Fruit fly (Drosophila melanogaster) whole organism, embryonic: ENCODE measurements around the gene CG13390.

ENCODE experiments used
- CG10274 ChIP-seq: fragments of 200-800 bp; sonication (Bioruptor generic); optimal IDR thresholded peaks from 3 replicates; lab custom pipeline; 2017; ENCODE audit warnings: missing biosample characterization, mild to moderate bottlenecking, missing genetic modification characterization
- CG10654 ChIP-seq: fragments of 200-800 bp; sonication (Bioruptor generic); optimal IDR thresholded peaks from 2 replicates; lab custom pipeline; 2016; ENCODE audit warnings: missing biosample characterization, missing genetic modification characterization
- CG11247 ChIP-seq: fragments of 200-800 bp; sonication (Bioruptor generic); IDR thresholded peaks from 2 replicates; pipeline ENCODE4 v1.3.6; 2022; ENCODE audit warnings: missing biosample characterization, missing genetic modification characterization
- CG12236 ChIP-seq: fragments of 200-800 bp; sonication (Bioruptor generic); optimal IDR thresholded peaks from 2 replicates; lab custom pipeline; 2016; ENCODE audit warnings: missing biosample characterization, missing genetic modification characterization
- CG12769 ChIP-seq: fragments of 200-800 bp; sonication (Bioruptor generic); optimal IDR thresholded peaks from 2 replicates; lab custom pipeline; 2019; ENCODE audit warnings: missing biosample characterization, mild to moderate bottlenecking, missing genetic modification characterization, moderate library complexity
- CG13775 ChIP-seq: fragments of 200-800 bp; sonication (Bioruptor generic); optimal IDR thresholded peaks from 3 replicates; lab custom pipeline; 2017; ENCODE audit warnings: missing biosample characterization, mild to moderate bottlenecking, missing genetic modification characterization
- CG13894 ChIP-seq: fragments of 200-800 bp; sonication (Bioruptor generic); optimal IDR thresholded peaks from 3 replicates; lab custom pipeline; 2018; ENCODE audit warnings: missing biosample characterization, mild to moderate bottlenecking, missing genetic modification characterization, moderate library complexity
- CG14441 ChIP-seq: fragments of 200-800 bp; sonication (Bioruptor generic); IDR thresholded peaks from 2 replicates; pipeline ENCODE4 v1.3.6; 2022; ENCODE audit warnings: missing biosample characterization, missing genetic modification characterization
- CG17802 ChIP-seq: fragments of 200-800 bp; sonication (Bioruptor generic); optimal IDR thresholded peaks from 2 replicates; lab custom pipeline; 2018; ENCODE audit warnings: missing biosample characterization, mild to moderate bottlenecking, missing genetic modification characterization, moderate library complexity
- CG2116 ChIP-seq: fragments of 200-800 bp; sonication (Bioruptor generic); optimal IDR thresholded peaks from 3 replicates; lab custom pipeline; 2018; ENCODE audit warnings: missing biosample characterization, mild to moderate bottlenecking, missing genetic modification characterization
- CG33213 ChIP-seq: fragments of 200-800 bp; sonication (Bioruptor generic); optimal IDR thresholded peaks from 3 replicates; lab custom pipeline; 2016; ENCODE audit warnings: missing biosample characterization, missing genetic modification characterization
- CG4820 ChIP-seq: fragments of 200-800 bp; sonication (Bioruptor generic); optimal IDR thresholded peaks from 3 replicates; lab custom pipeline; 2016; ENCODE audit warnings: missing biosample characterization, missing genetic modification characterization
- CG6683 ChIP-seq: fragments of 200-800 bp; sonication (Bioruptor generic); optimal IDR thresholded peaks from 2 replicates; lab custom pipeline; 2017; ENCODE audit warnings: missing biosample characterization, mild to moderate bottlenecking, missing genetic modification characterization, missing genetic modification reagents
- CG7963 ChIP-seq: fragments of 200-800 bp; sonication (Bioruptor generic); IDR thresholded peaks from 3 replicates; pipeline ENCODE4 v1.3.6; 2022; ENCODE audit warnings: missing biosample characterization, missing genetic modification characterization; ENCODE audit not compliant: partially characterized antibody
- CG8290 ChIP-seq, 3 experiments: fragments of 200-800 bp; sonication (Bioruptor generic); optimal IDR thresholded peaks; 2 replicates each; lab custom pipeline; 2016 to 2019; ENCODE audit warnings: missing biosample characterization in 3 of 3, missing genetic modification characterization in 3 of 3, mild to moderate bottlenecking in 2 of 3, moderate library complexity in 1 of 3
- CG8388 ChIP-seq: fragments of 200-800 bp; sonication (Bioruptor generic); optimal IDR thresholded peaks from 2 replicates; lab custom pipeline; 2019; ENCODE audit warnings: missing biosample characterization, mild to moderate bottlenecking, missing genetic modification characterization, moderate library complexity
- Dek ChIP-seq: fragments of 200-800 bp; sonication (Bioruptor generic); optimal IDR thresholded peaks from 3 replicates; lab custom pipeline; 2019; ENCODE audit warnings: missing biosample characterization, mild to moderate bottlenecking, missing genetic modification characterization, moderate library complexity
- Dfd ChIP-seq, 2 experiments: fragments of >200 bp; optimal IDR thresholded peaks; 2 replicates each; lab custom pipeline; 2017; ENCODE audit warnings: missing biosample characterization in 2 of 2, missing genetic modification characterization in 2 of 2
- Dp ChIP-seq: fragments of 200-800 bp; sonication (Bioruptor generic); optimal IDR thresholded peaks from 2 replicates; lab custom pipeline; 2018; ENCODE audit warnings: missing biosample characterization, mild to moderate bottlenecking, missing genetic modification characterization, moderate library complexity
- Fer2 ChIP-seq: fragments of 200-800 bp; sonication (Bioruptor generic); optimal IDR thresholded peaks from 2 replicates; lab custom pipeline; 2018; ENCODE audit warnings: missing biosample characterization, mild to moderate bottlenecking, missing genetic modification characterization, moderate library complexity
- Hsf ChIP-seq: fragments of 200-800 bp; sonication (Bioruptor generic); optimal IDR thresholded peaks from 3 replicates; lab custom pipeline; 2016; ENCODE audit warnings: missing biosample characterization, missing genetic modification characterization
- Lim3 ChIP-seq: fragments of 200-800 bp; sonication (Bioruptor generic); IDR thresholded peaks from 2 replicates; pipeline ENCODE4 v1.3.6; 2022; ENCODE audit warnings: missing biosample characterization, missing genetic modification characterization
- Mrtf ChIP-seq: fragments of 200-800 bp; sonication (Bioruptor generic); IDR thresholded peaks from 3 replicates; pipeline ENCODE4 v1.3.6; 2022; ENCODE audit warnings: missing biosample characterization, missing genetic modification characterization
- Nf-YB ChIP-seq: fragments of 200-800 bp; sonication (Bioruptor generic); optimal IDR thresholded peaks from 3 replicates; lab custom pipeline; 2019; ENCODE audit warnings: missing biosample characterization, mild to moderate bottlenecking, missing genetic modification characterization, moderate library complexity
- Nf-YC ChIP-seq: fragments of 200-800 bp; optimal IDR thresholded peaks from 3 replicates; lab custom pipeline; 2019; ENCODE audit warnings: missing biosample characterization, mild to moderate bottlenecking, missing genetic modification characterization, moderate library complexity
- Opbp ChIP-seq: fragments of 200-800 bp; sonication (Bioruptor generic); IDR thresholded peaks from 3 replicates; pipeline ENCODE4 v1.3.6; 2022; ENCODE audit warnings: missing biosample characterization, missing genetic modification characterization; ENCODE audit not compliant: partially characterized antibody
- Ravus ChIP-seq: fragments of 200-800 bp; sonication (Bioruptor generic); IDR thresholded peaks from 2 replicates; pipeline ENCODE4 v1.3.6; 2022; ENCODE audit warnings: missing biosample characterization, missing genetic modification characterization
- Six4 ChIP-seq: fragments of 200-800 bp; sonication (Bioruptor generic); optimal IDR thresholded peaks from 2 replicates; lab custom pipeline; 2016; ENCODE audit warnings: missing biosample characterization, missing genetic modification characterization
- bigmax ChIP-seq: fragments of 200-800 bp; sonication (Bioruptor generic); optimal IDR thresholded peaks from 2 replicates; lab custom pipeline; 2018; ENCODE audit warnings: missing biosample characterization, mild to moderate bottlenecking, missing genetic modification characterization
- crol ChIP-seq: fragments of 200-800 bp; sonication (Bioruptor generic); IDR thresholded peaks from 2 replicates; pipeline ENCODE4 v1.3.6; 2022; ENCODE audit warnings: missing biosample characterization, missing genetic modification characterization
- dimm ChIP-seq: fragments of 200-800 bp; sonication (Bioruptor generic); IDR thresholded peaks from 2 replicates; pipeline ENCODE4 v1.3.6; 2022; ENCODE audit warnings: missing biosample characterization, missing genetic modification characterization
- disco-r ChIP-seq: fragments of 200-800 bp; sonication (Bioruptor generic); optimal IDR thresholded peaks from 2 replicates; lab custom pipeline; 2016; ENCODE audit warnings: missing biosample characterization, missing genetic modification characterization
- ewg ChIP-seq: fragments of 200-800 bp; sonication (Bioruptor generic); optimal IDR thresholded peaks from 3 replicates; lab custom pipeline; 2017; ENCODE audit warnings: mild to moderate bottlenecking, missing biosample characterization, missing genetic modification reagents, missing genetic modification characterization
- eyg ChIP-seq: fragments of 200-800 bp; sonication (Bioruptor generic); optimal IDR thresholded peaks from 3 replicates; lab custom pipeline; 2016; ENCODE audit warnings: missing biosample characterization, missing genetic modification characterization
- fd102C ChIP-seq: fragments of 200-800 bp; sonication (Bioruptor generic); optimal IDR thresholded peaks from 2 replicates; lab custom pipeline; 2018; ENCODE audit warnings: missing biosample characterization, mild to moderate bottlenecking, missing genetic modification characterization, moderate library complexity
- fru ChIP-seq: fragments of >200 bp; optimal IDR thresholded peaks from 2 replicates; lab custom pipeline; 2017
- hth ChIP-seq: fragments of >200 bp; optimal IDR thresholded peaks from 2 replicates; lab custom pipeline; 2017; ENCODE audit warnings: inconsistent platforms
- jing ChIP-seq: fragments of 200-800 bp; sonication (Bioruptor generic); optimal IDR thresholded peaks from 2 replicates; lab custom pipeline; 2018; ENCODE audit warnings: missing biosample characterization, mild to moderate bottlenecking, missing genetic modification characterization
- mirr ChIP-seq: fragments of 200-800 bp; sonication (Bioruptor generic); optimal IDR thresholded peaks from 3 replicates; lab custom pipeline; 2018; ENCODE audit warnings: missing biosample characterization, mild to moderate bottlenecking, missing genetic modification characterization
- nerfin-2 ChIP-seq: fragments of 200-800 bp; sonication (Bioruptor generic); IDR thresholded peaks from 2 replicates; pipeline ENCODE4 v1.3.6; 2022; ENCODE audit warnings: missing biosample characterization, missing genetic modification characterization; ENCODE audit not compliant: partially characterized antibody
- peb ChIP-seq: fragments of 200-800 bp; sonication (Bioruptor generic); IDR thresholded peaks from 2 replicates; pipeline ENCODE4 v1.3.6; 2022; ENCODE audit warnings: missing biosample characterization, missing genetic modification characterization
- pum ChIP-seq: fragments of 200-800 bp; sonication (Bioruptor generic); optimal IDR thresholded peaks from 2 replicates; lab custom pipeline; 2016; ENCODE audit warnings: missing biosample characterization, missing genetic modification characterization
- ro ChIP-seq: fragments of 200-800 bp; sonication (Bioruptor generic); IDR thresholded peaks from 2 replicates; pipeline ENCODE4 v1.3.6; 2022; ENCODE audit warnings: missing biosample characterization, missing genetic modification characterization
- sima ChIP-seq: fragments of 200-800 bp; sonication (Bioruptor generic); optimal IDR thresholded peaks from 2 replicates; lab custom pipeline; 2016; ENCODE audit warnings: missing biosample characterization, missing genetic modification characterization
- slou ChIP-seq: fragments of 200-800 bp; sonication (Bioruptor generic); optimal IDR thresholded peaks from 3 replicates; lab custom pipeline; 2016; ENCODE audit warnings: missing biosample characterization, missing genetic modification characterization
- so ChIP-seq: fragments of 200-800 bp; sonication (Bioruptor generic); IDR thresholded peaks from 3 replicates; pipeline ENCODE4 v1.3.6; 2022; ENCODE audit warnings: missing biosample characterization, missing genetic modification characterization
- tio ChIP-seq: fragments of 200-800 bp; sonication (Bioruptor generic); optimal IDR thresholded peaks from 2 replicates; lab custom pipeline; 2017; ENCODE audit warnings: missing biosample characterization, missing genetic modification characterization, inconsistent platforms
- unc-4 ChIP-seq: fragments of 200-800 bp; sonication (Bioruptor generic); IDR thresholded peaks from 2 replicates; pipeline ENCODE4 v1.3.6; 2022; ENCODE audit warnings: missing biosample characterization, missing genetic modification characterization; ENCODE audit not compliant: partially characterized antibody
- vnd ChIP-seq: fragments of 200-800 bp; sonication (Bioruptor generic); IDR thresholded peaks from 3 replicates; pipeline ENCODE4 v1.3.6; 2022; ENCODE audit warnings: missing biosample characterization, missing genetic modification characterization; ENCODE audit not compliant: partially characterized antibody
- wek ChIP-seq: fragments of 200-800 bp; sonication (Bioruptor generic); optimal IDR thresholded peaks from 3 replicates; lab custom pipeline; 2018; ENCODE audit warnings: missing biosample characterization, mild to moderate bottlenecking, missing genetic modification characterization, moderate library complexity

Gene CG13390

DNA sequence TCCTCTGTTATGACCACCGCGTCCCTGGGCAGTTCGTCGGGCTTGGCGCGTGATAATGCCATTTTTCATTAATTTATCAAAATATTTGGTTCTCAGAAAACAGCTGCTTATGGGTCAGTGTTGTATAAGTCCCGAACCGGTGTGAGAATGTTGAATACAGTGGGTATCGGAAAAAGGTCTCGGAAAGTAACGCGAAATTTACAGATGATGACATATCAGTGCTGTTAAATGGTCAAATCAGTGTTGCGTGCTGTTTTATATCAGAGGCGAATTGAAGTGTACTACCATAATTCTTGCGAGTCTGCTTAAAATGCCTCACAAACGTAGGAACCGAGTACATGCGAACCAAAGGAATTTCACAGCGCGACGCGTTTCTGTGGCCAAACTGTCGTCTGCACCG is 6.0 kb upstream of the CG13390 start, which contains the start of the genes CG13392 and Rcd4 (continued):
- peak; percentile 24 for TF ChIP-seq bigmax (GFP tag; lab: Kevin White, UChicago)
- TF ChIP-seq CG10274, result no peak
- peak; percentile 31; the same call in 1 of the 3 replicates for TF ChIP-seq CG7963
- peak; percentile 69 for TF ChIP-seq CG11247 (GFP tag; lab: Robert Waterston, UW)
- peak; percentile 23 for TF ChIP-seq CG17802 (tag; lab: Kevin White, UChicago)
- TF ChIP-seq Ravus (GFP tag; lab: Robert Waterston, UW), result no peak
- TF ChIP-seq CG33213, result peak; percentile 72
- no peak for TF ChIP-seq dimm (GFP tag; lab: Robert Waterston, UW)
- TF ChIP-seq slou (GFP tag; lab: Kevin White, UChicago), result peak; percentile 10
- TF ChIP-seq vnd, result 0 out of 3 replicates have a peak, but pooled peaks have one; percentile 16
- peak; percentile 32 for TF ChIP-seq Dek (tag; lab: Kevin White, UChicago)
- no peak for TF ChIP-seq CG10654 (GFP tag; lab: Kevin White, UChicago)
- TF ChIP-seq so (GFP tag; lab: Robert Waterston, UW), result no peak
- TF ChIP-seq CG12236 (GFP tag; lab: Kevin White, UChicago), result no peak
- peak; percentile 80 for TF ChIP-seq CG13894
- TF ChIP-seq CG8290 (GFP tag; optimal IDR thresholded peaks at IDR 0.05; lab: Kevin White, UChicago), result peak; percentile 70
- peak; percentile 42 to 96 for TF ChIP-seq CG8290 (tag; optimal IDR thresholded peaks at IDR 0.05; lab: Kevin White, UChicago)
- TF ChIP-seq Hsf, result peak; percentile 65
- TF ChIP-seq Lim3 (GFP tag; lab: Robert Waterston, UW), result no peak
- peak; percentile 97 for TF ChIP-seq CG2116 (GFP tag; lab: Kevin White, UChicago)
- peak; percentile 72 for TF ChIP-seq CG12769 (tag; lab: Kevin White, UChicago)
- no peak for TF ChIP-seq fd102C (GFP tag; lab: Kevin White, UChicago)
- peak; percentile 20 for TF ChIP-seq ewg (GFP tag; lab: Kevin White, UChicago)
- peak; percentile 10 for TF ChIP-seq eyg (GFP tag; lab: Kevin White, UChicago)
- TF ChIP-seq CG6683, result peak; percentile 32
- no peak for TF ChIP-seq hth (lab: Kevin White, UChicago)
- TF ChIP-seq Dfd (GFP tag; optimal IDR thresholded peaks at IDR 0.05; lab: Kevin White, UChicago), result no peak
- TF ChIP-seq Opbp, result peak; percentile 77; the same call in 2 of the 3 replicates
- TF ChIP-seq fru (lab: Kevin White, UChicago), result no peak
- peak; percentile 58; the same call in 1 of the 2 replicates for TF ChIP-seq nerfin-2 (GFP tag; lab: Robert Waterston, UW)
- no peak for TF ChIP-seq sima (GFP tag; lab: Kevin White, UChicago)
- TF ChIP-seq Dp (GFP tag; lab: Kevin White, UChicago), result peak; percentile 33
- no peak for TF ChIP-seq wek (GFP tag; lab: Kevin White, UChicago)
- TF ChIP-seq mirr (GFP tag; lab: Kevin White, UChicago), result peak; percentile 65
- peak; percentile 36; the same call in 1 of the 2 replicates for TF ChIP-seq CG14441 (GFP tag; lab: Robert Waterston, UW)
- 0 out of 3 replicates have a peak, but pooled peaks have one; percentile 34 for TF ChIP-seq Mrtf (GFP tag; lab: Robert Waterston, UW)
- peak; percentile 46 for TF ChIP-seq CG4820 (GFP tag; lab: Kevin White, UChicago)
- TF ChIP-seq Fer2 (tag; lab: Kevin White, UChicago), result peak; percentile 22
- TF ChIP-seq Six4 (GFP tag; lab: Kevin White, UChicago), result no peak
- peak; percentile 61 for TF ChIP-seq pum
- TF ChIP-seq jing (GFP tag; lab: Kevin White, UChicago), result no peak
- peak; percentile 17 for TF ChIP-seq Nf-YC (tag; lab: Kevin White, UChicago)
- TF ChIP-seq tio (GFP tag; lab: Kevin White, UChicago), result no peak
- peak; percentile 12 for TF ChIP-seq disco-r (GFP tag; lab: Kevin White, UChicago)
- no peak for TF ChIP-seq crol (GFP tag; lab: Robert Waterston, UW)
- TF ChIP-seq CG8388 (GFP tag; lab: Kevin White, UChicago), result peak; percentile 63
- peak; percentile 54 for TF ChIP-seq unc-4 (GFP tag; lab: Robert Waterston, UW)
- TF ChIP-seq CG13775 (GFP tag; lab: Kevin White, UChicago), result peak; percentile 21
- TF ChIP-seq peb (GFP tag; lab: Robert Waterston, UW), result no peak
- TF ChIP-seq ro (GFP tag; lab: Robert Waterston, UW), result no peak
- TF ChIP-seq Nf-YB (GFP tag; lab: Kevin White, UChicago), result peak; percentile 11
